Worm (Caenorhabditis elegans): Measurements from ENCODE around the gene argn-1.

The argn-1 gene

ce11 chrX:5629941-5630340, at the start of gene argn-1:
TSS of gene argn-1 (plus strand) at chrX:5630023.
- TF ChIP-seq ref-1 (GFP tag; conservative IDR thresholded peaks at IDR 0.05) = no peak
- no peak for TF ChIP-seq flt-1 (GFP tag; IDR thresholded peaks at IDR 0.05)
- no peak for TF ChIP-seq tab-1 (GFP tag; IDR thresholded peaks at IDR 0.05)
- TF ChIP-seq med-1 (GFP tag; optimal IDR thresholded peaks at IDR 0.05; ENCODE audit: insufficient read depth) = no peak
- TF ChIP-seq klf-2 (GFP tag; conservative IDR thresholded peaks at IDR 0.05) = no peak
- TF ChIP-seq T22C8.4 (GFP tag; IDR thresholded peaks at IDR 0.05) = no peak
- TF ChIP-seq cog-1 (tag; optimal IDR thresholded peaks at IDR 0.05) = no peak
- TF ChIP-seq ztf-29 (GFP tag; IDR thresholded peaks at IDR 0.05) = no peak
- TF ChIP-seq ztf-23 (GFP tag; IDR thresholded peaks at IDR 0.05) = no peak

- TF ChIP-seq ref-1 (GFP tag; conservative IDR thresholded peaks at IDR 0.05) (no peak), klf-2 (GFP tag; conservative IDR thresholded peaks at IDR 0.05) (no peak), cog-1 (tag; optimal IDR thresholded peaks at IDR 0.05) (peak; percentile 80), flt-1 (GFP tag; IDR thresholded peaks at IDR 0.05) (peak; percentile 49; the same call in 1 of the 2 replicates), ztf-29 (GFP tag; IDR thresholded peaks at IDR 0.05) (0 out of 2 replicates have a peak, but pooled peaks have one; percentile 31), T22C8.4 (GFP tag; IDR thresholded peaks at IDR 0.05) (no peak)
Measured at ce11 chrX:5591830-5592229, 38.0 kb upstream of the argn-1 start.

ce11 chrX:5592517-5593183, 37.2 kb upstream of the argn-1 start, which contains the start of gene unc-97:
TSS of gene unc-97 (plus strand) at chrX:5593133.
- TF ChIP-seq flt-1 (GFP tag; IDR thresholded peaks at IDR 0.05) (peak; percentile 32; the same call in 1 of the 2 replicates), T22C8.4 (GFP tag; IDR thresholded peaks at IDR 0.05) (no peak), tab-1 (GFP tag; IDR thresholded peaks at IDR 0.05) (no peak)

ce11 chrX:5599224-5599623, 30.6 kb upstream of the argn-1 start, which contains the start of gene sulp-2:
TSS of gene sulp-2 (minus strand) at chrX:5599330.
- TF ChIP-seq klf-2 (GFP tag; conservative IDR thresholded peaks at IDR 0.05) = no peak
- TF ChIP-seq med-1 (GFP tag; optimal IDR thresholded peaks at IDR 0.05; ENCODE audit: insufficient read depth) = no peak
- TF ChIP-seq ztf-29 (GFP tag; IDR thresholded peaks at IDR 0.05) = no peak
- TF ChIP-seq tab-1 (GFP tag; IDR thresholded peaks at IDR 0.05) = no peak
- TF ChIP-seq ztf-23 (GFP tag; IDR thresholded peaks at IDR 0.05) = no peak
- no peak for TF ChIP-seq T22C8.4 (GFP tag; IDR thresholded peaks at IDR 0.05)
- TF ChIP-seq cog-1 (tag; optimal IDR thresholded peaks at IDR 0.05) = no peak
- TF ChIP-seq flt-1 (GFP tag; IDR thresholded peaks at IDR 0.05) = no peak
- no peak for TF ChIP-seq ref-1 (GFP tag; conservative IDR thresholded peaks at IDR 0.05)

- no peak for TF ChIP-seq ztf-29 (GFP tag; IDR thresholded peaks at IDR 0.05)
- TF ChIP-seq T22C8.4 (GFP tag; IDR thresholded peaks at IDR 0.05) = no peak
- TF ChIP-seq tab-1 (GFP tag; IDR thresholded peaks at IDR 0.05) = no peak
- no peak for TF ChIP-seq klf-2 (GFP tag; conservative IDR thresholded peaks at IDR 0.05)
- TF ChIP-seq ref-1 (GFP tag; conservative IDR thresholded peaks at IDR 0.05) = no peak
- TF ChIP-seq med-1 (GFP tag; optimal IDR thresholded peaks at IDR 0.05; ENCODE audit: insufficient read depth) = no peak
- no peak for TF ChIP-seq ztf-23 (GFP tag; IDR thresholded peaks at IDR 0.05)
- no peak for TF ChIP-seq flt-1 (GFP tag; IDR thresholded peaks at IDR 0.05)
- no peak for TF ChIP-seq cog-1 (tag; optimal IDR thresholded peaks at IDR 0.05)
Measured at ce11 chrX:5603338-5603816, 26.4 kb upstream of the argn-1 start, which contains the start of gene F14D12.1. TSS of gene F14D12.1 (plus strand) at chrX:5603766.

ce11 chrX:5605049-5605448, 24.8 kb upstream of the argn-1 start:
- no peak for TF ChIP-seq ztf-29 (GFP tag; IDR thresholded peaks at IDR 0.05)
- no peak for TF ChIP-seq ref-1 (GFP tag; conservative IDR thresholded peaks at IDR 0.05)
- TF ChIP-seq cog-1 (tag; optimal IDR thresholded peaks at IDR 0.05) = no peak

- no peak for TF ChIP-seq med-1 (GFP tag; optimal IDR thresholded peaks at IDR 0.05; ENCODE audit: insufficient read depth)
- no peak for TF ChIP-seq klf-2 (GFP tag; conservative IDR thresholded peaks at IDR 0.05)
- TF ChIP-seq flt-1 (GFP tag; IDR thresholded peaks at IDR 0.05) = no peak
- TF ChIP-seq tab-1 (GFP tag; IDR thresholded peaks at IDR 0.05) = no peak
- no peak for TF ChIP-seq cog-1 (tag; optimal IDR thresholded peaks at IDR 0.05)
- TF ChIP-seq ztf-29 (GFP tag; IDR thresholded peaks at IDR 0.05) = no peak
- no peak for TF ChIP-seq ref-1 (GFP tag; conservative IDR thresholded peaks at IDR 0.05)
- no peak for TF ChIP-seq ztf-23 (GFP tag; IDR thresholded peaks at IDR 0.05)
- no peak for TF ChIP-seq T22C8.4 (GFP tag; IDR thresholded peaks at IDR 0.05)
Measured at ce11 chrX:5611155-5611554, 18.7 kb upstream of the argn-1 start, which contains the start of gene octr-1. TSS of gene octr-1 (minus strand) at chrX:5611255.

- TF ChIP-seq med-1 (GFP tag; optimal IDR thresholded peaks at IDR 0.05; ENCODE audit: insufficient read depth) = no peak
- no peak for TF ChIP-seq cog-1 (tag; optimal IDR thresholded peaks at IDR 0.05)
- TF ChIP-seq ztf-23 (GFP tag; IDR thresholded peaks at IDR 0.05) = no peak
- TF ChIP-seq flt-1 (GFP tag; IDR thresholded peaks at IDR 0.05) = no peak
- TF ChIP-seq klf-2 (GFP tag; conservative IDR thresholded peaks at IDR 0.05) = no peak
- no peak for TF ChIP-seq ztf-29 (GFP tag; IDR thresholded peaks at IDR 0.05)
- no peak for TF ChIP-seq tab-1 (GFP tag; IDR thresholded peaks at IDR 0.05)
- TF ChIP-seq T22C8.4 (GFP tag; IDR thresholded peaks at IDR 0.05) = no peak
- TF ChIP-seq ref-1 (GFP tag; conservative IDR thresholded peaks at IDR 0.05) = no peak
Measured at ce11 chrX:5616000-5616399, 13.8 kb upstream of the argn-1 start.

ce11 chrX:5621793-5622192, 8.0 kb upstream of the argn-1 start:
- TF ChIP-seq ref-1 (GFP tag; conservative IDR thresholded peaks at IDR 0.05) (no peak), klf-2 (GFP tag; conservative IDR thresholded peaks at IDR 0.05) (no peak), T22C8.4 (GFP tag; IDR thresholded peaks at IDR 0.05) (no peak), tab-1 (GFP tag; IDR thresholded peaks at IDR 0.05) (no peak), ztf-23 (GFP tag; IDR thresholded peaks at IDR 0.05) (no peak), med-1 (GFP tag; optimal IDR thresholded peaks at IDR 0.05; ENCODE audit: insufficient read depth) (no peak), flt-1 (GFP tag; IDR thresholded peaks at IDR 0.05) (no peak), cog-1 (tag; optimal IDR thresholded peaks at IDR 0.05) (no peak), ztf-29 (GFP tag; IDR thresholded peaks at IDR 0.05) (no peak)

All from whole organism, midembryonic.